Fruit fly (Drosophila melanogaster): ENCODE results near the gene koko.
A peak's percentile ranks its signal among the peaks of the same experiment; 100 is the strongest.

Gene koko

DNA sequence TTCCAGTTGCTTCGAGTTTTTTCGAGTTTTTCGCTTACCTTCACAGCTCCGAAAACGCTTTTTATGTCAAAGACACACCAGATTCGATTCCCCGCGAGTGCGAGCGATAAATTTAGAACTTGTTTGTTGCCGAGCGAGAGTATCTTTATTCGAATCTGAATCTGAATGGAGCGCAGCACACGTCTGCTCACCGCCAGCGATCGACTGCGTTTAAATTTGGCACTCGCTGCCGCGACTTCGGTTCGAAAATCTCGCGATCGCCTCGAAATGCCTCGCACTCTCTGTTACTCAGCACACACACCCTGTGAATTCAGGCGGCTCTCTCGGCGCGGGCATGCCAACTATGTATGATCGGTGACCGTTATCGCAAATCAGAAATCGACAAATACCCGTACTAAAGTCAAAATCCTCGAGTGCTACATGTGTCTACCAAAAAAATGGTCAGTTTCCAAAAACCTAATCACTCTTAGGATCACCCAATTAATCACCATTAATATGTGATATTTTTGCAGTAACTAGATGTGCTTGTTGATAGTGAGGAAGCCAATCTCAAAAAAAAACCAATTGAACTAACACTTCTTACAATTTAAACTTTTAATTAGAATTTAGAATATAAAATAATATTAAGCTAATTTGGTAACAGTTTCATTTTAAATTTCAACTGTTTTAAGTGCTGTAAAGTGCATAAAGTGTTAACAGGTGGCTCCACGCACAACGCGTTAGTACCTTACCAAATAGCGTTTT is 3.7 kb upstream of the koko start, which contains the start of gene Vha100-2 (continued):
- TF ChIP-seq CG9727 (GFP tag; optimal IDR thresholded peaks at IDR 0.05) (peak; percentile 16), Dref (GFP tag; IDR thresholded peaks at IDR 0.05) (peak; percentile 45), her (GFP tag; optimal IDR thresholded peaks at IDR 0.05) (peak; percentile 52), Nf-YB (GFP tag; optimal IDR thresholded peaks at IDR 0.05) (peak; percentile 36), CG3065 (GFP tag; optimal IDR thresholded peaks at IDR 0.05) (no peak), chif (GFP tag; optimal IDR thresholded peaks at IDR 0.05) (peak in 1 of 2 experiments; percentile 2), CG2712 (tag; optimal IDR thresholded peaks at IDR 0.05) (no peak), ci (GFP tag; IDR thresholded peaks at IDR 0.05) (peak; percentile 83), CG43689 (GFP tag; IDR thresholded peaks at IDR 0.05) (peak; percentile 33; the same call in 1 of the 2 replicates), Mrtf (GFP tag; IDR thresholded peaks at IDR 0.05) (no peak), sisA (GFP tag; IDR thresholded peaks at IDR 0.05) (no peak), CG3726 (GFP tag; IDR thresholded peaks at IDR 0.05) (no peak), CG14860 (GFP tag; IDR thresholded peaks at IDR 0.05; ENCODE audit: partially characterized antibody) (peak; percentile 41; the same call in 1 of the 3 replicates), pnt (GFP tag; optimal IDR thresholded peaks at IDR 0.05) (no peak), ara (GFP tag; IDR thresholded peaks at IDR 0.05) (no peak), CG6175 (GFP tag; IDR thresholded peaks at IDR 0.05) (peak; percentile 44; the same call in 1 of the 3 replicates), nerfin-2 (GFP tag; IDR thresholded peaks at IDR 0.05; ENCODE audit: partially characterized antibody) (no peak), CG8281 (tag; optimal IDR thresholded peaks at IDR 0.05) (no peak), CG10979 (tag; optimal IDR thresholded peaks at IDR 0.05) (no peak), sug (tag; optimal IDR thresholded peaks at IDR 0.05) (peak; percentile 18), repo (GFP tag; optimal IDR thresholded peaks at IDR 0.05) (no peak), Sin3A (optimal IDR thresholded peaks at IDR 0.05) (peak; percentile 52), CG7928 (GFP tag; optimal IDR thresholded peaks at IDR 0.05) (no peak), hb (GFP tag; IDR thresholded peaks at IDR 0.05; ENCODE audit: partially characterized antibody) (no peak), tio (GFP tag; optimal IDR thresholded peaks at IDR 0.05) (no peak), CG31224 (GFP tag; IDR thresholded peaks at IDR 0.05) (no peak), fd3F (GFP tag; optimal IDR thresholded peaks at IDR 0.05) (no peak), Poxn (GFP tag; IDR thresholded peaks at IDR 0.05) (no peak), CG7987 (GFP tag; optimal IDR thresholded peaks at IDR 0.05) (peak; percentile 56), hkb (optimal IDR thresholded peaks at IDR 0.05) (no peak), hkb (GFP tag; IDR thresholded peaks at IDR 0.05) (peak; percentile 53), Hand (GFP tag; optimal IDR thresholded peaks at IDR 0.05) (peak; percentile 35), CG34224 (GFP tag; IDR thresholded peaks at IDR 0.05; ENCODE audit: partially characterized antibody) (no peak), MBD-R2 (GFP tag; IDR thresholded peaks at IDR 0.05) (no peak), lbe (GFP tag; optimal IDR thresholded peaks at IDR 0.05) (peak; percentile 51), CG6654 (GFP tag; optimal IDR thresholded peaks at IDR 0.05) (no peak), tup (GFP tag; optimal IDR thresholded peaks at IDR 0.05) (no peak), CG11723 (GFP tag; optimal IDR thresholded peaks at IDR 0.05) (no peak), Elba2 (GFP tag; optimal IDR thresholded peaks at IDR 0.05) (no peak), lab (GFP tag; optimal IDR thresholded peaks at IDR 0.05) (peak; percentile 25), wdn (GFP tag; IDR thresholded peaks at IDR 0.05) (no peak), CG13287 (GFP tag; IDR thresholded peaks at IDR 0.05; ENCODE audit: partially characterized antibody) (peak; percentile 7; the same call in 1 of the 2 replicates), CG15011 (GFP tag; optimal IDR thresholded peaks at IDR 0.05) (peak; percentile 8), pita (GFP tag; optimal IDR thresholded peaks at IDR 0.05) (no peak), Tbp (GFP tag; optimal IDR thresholded peaks at IDR 0.05) (no peak), ham (GFP tag; IDR thresholded peaks at IDR 0.05) (no peak), CG4424 (GFP tag; optimal IDR thresholded peaks at IDR 0.05) (peak; percentile 23), dmrt11E (tag; optimal IDR thresholded peaks at IDR 0.05) (no peak), CG6854 (GFP tag; optimal IDR thresholded peaks at IDR 0.05) (peak; percentile 3), gt (GFP tag; IDR thresholded peaks at IDR 0.05) (no peak)
